Fruit fly (Drosophila melanogaster): ENCODE measurements around the gene CG11313.

Gene CG11313

dm6 chr3R:30762230-30762629 lies 31.3 kb upstream of the CG11313 start:
- no peak for TF ChIP-seq CG13204 (GFP tag; optimal IDR thresholded peaks at IDR 0.05)
- TF ChIP-seq CG17806 (tag; optimal IDR thresholded peaks at IDR 0.05), result no peak
- no peak for TF ChIP-seq CG15710 (tag; optimal IDR thresholded peaks at IDR 0.05)
- TF ChIP-seq D1 (tag; optimal IDR thresholded peaks at IDR 0.05), result no peak
- no peak for TF ChIP-seq CG8301 (tag; optimal IDR thresholded peaks at IDR 0.05)
- no peak for TF ChIP-seq CG14655 (GFP tag; optimal IDR thresholded peaks at IDR 0.05)

- peak; percentile 16 for TF ChIP-seq Snoo (tag; optimal IDR thresholded peaks at IDR 0.05)
- TF ChIP-seq CG13204 (GFP tag; optimal IDR thresholded peaks at IDR 0.05), result no peak
- TF ChIP-seq CG9948 (tag; optimal IDR thresholded peaks at IDR 0.05), result peak; percentile 13
- TF ChIP-seq CG8159 (tag; optimal IDR thresholded peaks at IDR 0.05), result peak; percentile 19
- no peak for TF ChIP-seq CG8301 (tag; optimal IDR thresholded peaks at IDR 0.05)
- TF ChIP-seq fd96Ca (GFP tag; IDR thresholded peaks at IDR 0.05), result no peak
- no peak for TF ChIP-seq CG4496 (GFP tag; IDR thresholded peaks at IDR 0.05)
- no peak for TF ChIP-seq CG34367 (tag; optimal IDR thresholded peaks at IDR 0.05)
- no peak for TF ChIP-seq CG32121 (GFP tag; IDR thresholded peaks at IDR 0.05)
- peak; percentile 23 for TF ChIP-seq CG17806 (tag; optimal IDR thresholded peaks at IDR 0.05)
- TF ChIP-seq Pif1A (GFP tag; optimal IDR thresholded peaks at IDR 0.05), result no peak
Observed at dm6 chr3R:30761140-30761539, 30.2 kb upstream of the CG11313 start.

dm6 chr3R:30758725-30759714 lies 28.1 kb upstream of the CG11313 start:
- TF ChIP-seq CG14655 (GFP tag; optimal IDR thresholded peaks at IDR 0.05) (peak; percentile 5), CG15710 (tag; optimal IDR thresholded peaks at IDR 0.05) (no peak), CG9948 (tag; optimal IDR thresholded peaks at IDR 0.05) (no peak), CG4496 (GFP tag; IDR thresholded peaks at IDR 0.05) (peak; percentile 33; the same call in 1 of the 3 replicates), Ets98B (GFP tag; IDR thresholded peaks at IDR 0.05) (no peak), CG8159 (tag; optimal IDR thresholded peaks at IDR 0.05) (peak; percentile 10)

dm6 chr3R:30756191-30756590 lies 25.2 kb upstream of the CG11313 start:
- no peak for TF ChIP-seq CG10348 (GFP tag; IDR thresholded peaks at IDR 0.05)
- no peak for TF ChIP-seq rn (GFP tag; IDR thresholded peaks at IDR 0.05)
- TF ChIP-seq CG4496 (GFP tag; IDR thresholded peaks at IDR 0.05), result no peak
- TF ChIP-seq gl (tag; optimal IDR thresholded peaks at IDR 0.05), result no peak
- no peak for TF ChIP-seq CG8301 (tag; optimal IDR thresholded peaks at IDR 0.05)
- peak; percentile 7 for TF ChIP-seq CG8159 (tag; optimal IDR thresholded peaks at IDR 0.05)
- TF ChIP-seq CG15710 (tag; optimal IDR thresholded peaks at IDR 0.05), result peak; percentile 16
- peak; percentile 43 for TF ChIP-seq EcR (GFP tag; optimal IDR thresholded peaks at IDR 0.05)
- TF ChIP-seq CG17806 (tag; optimal IDR thresholded peaks at IDR 0.05), result peak; percentile 17
- no peak for TF ChIP-seq CG14655 (GFP tag; optimal IDR thresholded peaks at IDR 0.05)

dm6 chr3R:30754488-30755223 lies 23.7 kb upstream of the CG11313 start:
- TF ChIP-seq rn (GFP tag; IDR thresholded peaks at IDR 0.05), result no peak
- TF ChIP-seq CG32121 (GFP tag; IDR thresholded peaks at IDR 0.05), result no peak

dm6 chr3R:30750898-30751297 lies 19.9 kb upstream of the CG11313 start:
- no peak for TF ChIP-seq CG12605 (GFP tag; IDR thresholded peaks at IDR 0.05)
- no peak for TF ChIP-seq EcR (GFP tag; optimal IDR thresholded peaks at IDR 0.05)
- no peak for TF ChIP-seq CG8301 (tag; optimal IDR thresholded peaks at IDR 0.05)
- TF ChIP-seq Snoo (tag; optimal IDR thresholded peaks at IDR 0.05), result no peak
- TF ChIP-seq Ets98B (GFP tag; IDR thresholded peaks at IDR 0.05), result no peak
- no peak for TF ChIP-seq CG8159 (tag; optimal IDR thresholded peaks at IDR 0.05)
- TF ChIP-seq CG10348 (GFP tag; IDR thresholded peaks at IDR 0.05), result no peak
- no peak for TF ChIP-seq CG32121 (GFP tag; IDR thresholded peaks at IDR 0.05)
- TF ChIP-seq CG34367 (tag; optimal IDR thresholded peaks at IDR 0.05), result no peak
- no peak for TF ChIP-seq Pif1A (GFP tag; optimal IDR thresholded peaks at IDR 0.05)
- TF ChIP-seq CG13204 (GFP tag; optimal IDR thresholded peaks at IDR 0.05), result no peak

- TF ChIP-seq Ets98B (GFP tag; IDR thresholded peaks at IDR 0.05) (0 out of 2 replicates have a peak, but pooled peaks have one; percentile 22), CG32121 (GFP tag; IDR thresholded peaks at IDR 0.05) (peak; percentile 30; the same call in 1 of the 2 replicates), fd96Ca (GFP tag; IDR thresholded peaks at IDR 0.05) (no peak; the same call in 2 of the 3 replicates), CG4496 (GFP tag; IDR thresholded peaks at IDR 0.05) (peak; percentile 68; the same call in 2 of the 3 replicates), CG8159 (tag; optimal IDR thresholded peaks at IDR 0.05) (no peak), gl (tag; optimal IDR thresholded peaks at IDR 0.05) (no peak), rn (GFP tag; IDR thresholded peaks at IDR 0.05) (no peak)
Observed at dm6 chr3R:30747039-30747438, 16.1 kb upstream of the CG11313 start.

Data from whole organism, pupa.